Fruit fly (Drosophila melanogaster) whole organism, embryonic: ENCODE measurements around the gene CG13984.

ENCODE experiments used
- B-H1 ChIP-seq: fragments of 200-800 bp; sonication (Bioruptor generic); IDR thresholded peaks from 3 replicates; pipeline ENCODE4 v1.3.6; 2022; ENCODE audit warnings: missing biosample characterization, missing genetic modification characterization
- CG1024 ChIP-seq: fragments of 200-800 bp; sonication (Bioruptor generic); IDR thresholded peaks from 2 replicates; pipeline ENCODE4 v1.3.6; 2022; ENCODE audit warnings: missing biosample characterization, missing genetic modification characterization
- CG10431 ChIP-seq: fragments of 200-800 bp; sonication (Bioruptor generic); optimal IDR thresholded peaks from 3 replicates; lab custom pipeline; 2018; ENCODE audit warnings: missing biosample characterization, mild to moderate bottlenecking, missing genetic modification characterization
- CG12071 ChIP-seq: fragments of 200-800 bp; sonication (Bioruptor generic); optimal IDR thresholded peaks from 3 replicates; lab custom pipeline; 2018; ENCODE audit warnings: missing biosample characterization, mild to moderate bottlenecking, missing genetic modification characterization
- CG15696 ChIP-seq: fragments of 200-800 bp; sonication (Bioruptor generic); optimal IDR thresholded peaks from 2 replicates; lab custom pipeline; 2019; ENCODE audit warnings: missing biosample characterization, mild to moderate bottlenecking, missing genetic modification characterization, moderate library complexity
- CG17361 ChIP-seq: fragments of 200-800 bp; sonication (Bioruptor generic); IDR thresholded peaks from 3 replicates; pipeline ENCODE4 v1.3.6; 2022; ENCODE audit warnings: missing biosample characterization, missing genetic modification characterization
- CG2202 ChIP-seq: fragments of 200-800 bp; sonication (Bioruptor generic); optimal IDR thresholded peaks from 2 replicates; lab custom pipeline; 2018; ENCODE audit warnings: missing biosample characterization, mild to moderate bottlenecking, missing genetic modification characterization
- CG2712 ChIP-seq: fragments of 200-800 bp; optimal IDR thresholded peaks from 3 replicates; lab custom pipeline; 2019; ENCODE audit warnings: missing biosample characterization, mild to moderate bottlenecking, missing genetic modification characterization, moderate library complexity
- CG30431 ChIP-seq: fragments of 200-800 bp; sonication (Bioruptor generic); optimal IDR thresholded peaks from 2 replicates; lab custom pipeline; 2017; ENCODE audit warnings: missing biosample characterization, missing genetic modification characterization
- CG31441 ChIP-seq: fragments of 200-800 bp; sonication (Bioruptor generic); IDR thresholded peaks from 2 replicates; pipeline ENCODE4 v1.3.6; 2022; ENCODE audit warnings: missing biosample characterization, missing genetic modification characterization
- CG34376 ChIP-seq: fragments of 200-800 bp; sonication (Bioruptor generic); optimal IDR thresholded peaks from 2 replicates; lab custom pipeline; 2018; ENCODE audit warnings: missing biosample characterization, mild to moderate bottlenecking, missing genetic modification characterization
- CG4707 ChIP-seq: fragments of 200-800 bp; sonication (Bioruptor generic); optimal IDR thresholded peaks from 2 replicates; lab custom pipeline; 2018; ENCODE audit warnings: missing biosample characterization, mild to moderate bottlenecking, missing genetic modification characterization, moderate library complexity
- CG6254 ChIP-seq: fragments of 200-800 bp; sonication (Bioruptor generic); optimal IDR thresholded peaks from 3 replicates; lab custom pipeline; 2017; ENCODE audit warnings: mild to moderate bottlenecking, missing biosample characterization, missing genetic modification reagents, missing genetic modification characterization
- CG7963 ChIP-seq: fragments of 200-800 bp; sonication (Bioruptor generic); IDR thresholded peaks from 3 replicates; pipeline ENCODE4 v1.3.6; 2022; ENCODE audit warnings: missing biosample characterization, missing genetic modification characterization; ENCODE audit not compliant: partially characterized antibody
- CG8924 ChIP-seq: fragments of 200-800 bp; optimal IDR thresholded peaks from 3 replicates; lab custom pipeline; 2019; ENCODE audit warnings: missing biosample characterization, mild to moderate bottlenecking, missing genetic modification characterization, moderate library complexity
- CG9727 ChIP-seq: fragments of 200-800 bp; sonication (Bioruptor generic); optimal IDR thresholded peaks from 3 replicates; lab custom pipeline; 2017; ENCODE audit warnings: missing biosample characterization, mild to moderate bottlenecking, missing genetic modification characterization
- Ets97D ChIP-seq: fragments of 200-800 bp; sonication (Bioruptor generic); optimal IDR thresholded peaks from 3 replicates; lab custom pipeline; 2016; ENCODE audit warnings: missing biosample characterization, missing genetic modification characterization
- Fer2 ChIP-seq: fragments of 200-800 bp; sonication (Bioruptor generic); optimal IDR thresholded peaks from 2 replicates; lab custom pipeline; 2018; ENCODE audit warnings: missing biosample characterization, mild to moderate bottlenecking, missing genetic modification characterization, moderate library complexity
- Gsc ChIP-seq: fragments of 200-800 bp; sonication (Bioruptor generic); IDR thresholded peaks from 2 replicates; pipeline ENCODE4 v1.3.6; 2022; ENCODE audit warnings: missing biosample characterization, missing genetic modification characterization
- HLH3B ChIP-seq: fragments of 200-800 bp; sonication (Bioruptor generic); IDR thresholded peaks from 2 replicates; pipeline ENCODE4 v1.3.6; 2022; ENCODE audit warnings: missing biosample characterization, missing genetic modification characterization
- Hmx ChIP-seq: fragments of 200-800 bp; sonication (Bioruptor generic); optimal IDR thresholded peaks from 2 replicates; lab custom pipeline; 2016; ENCODE audit warnings: missing biosample characterization, missing genetic modification characterization
- Hr3 ChIP-seq: fragments of 200-800 bp; sonication (Bioruptor generic); optimal IDR thresholded peaks from 3 replicates; lab custom pipeline; 2016; ENCODE audit warnings: missing biosample characterization, missing genetic modification characterization
- Hr78 ChIP-seq, 2 experiments: fragments of 200-800 bp in 1 of 2; fragments of >200 bp in 1 of 2; sonication (Bioruptor generic) in 1 of 2; optimal IDR thresholded peaks; 2 replicates each; lab custom pipeline; 2017 to 2019; ENCODE audit warnings: missing biosample characterization in 2 of 2, missing genetic modification characterization in 2 of 2, mild to moderate bottlenecking in 1 of 2, moderate library complexity in 1 of 2
- NC2β ChIP-seq: fragments of 200-800 bp; sonication (Bioruptor generic); optimal IDR thresholded peaks from 2 replicates; lab custom pipeline; 2016; ENCODE audit warnings: missing biosample characterization, missing genetic modification characterization
- Nf-YB ChIP-seq: fragments of 200-800 bp; sonication (Bioruptor generic); optimal IDR thresholded peaks from 3 replicates; lab custom pipeline; 2019; ENCODE audit warnings: missing biosample characterization, mild to moderate bottlenecking, missing genetic modification characterization, moderate library complexity
- Opbp ChIP-seq: fragments of 200-800 bp; sonication (Bioruptor generic); IDR thresholded peaks from 3 replicates; pipeline ENCODE4 v1.3.6; 2022; ENCODE audit warnings: missing biosample characterization, missing genetic modification characterization; ENCODE audit not compliant: partially characterized antibody
- Rx ChIP-seq: fragments of 200-800 bp; sonication (Bioruptor generic); IDR thresholded peaks from 2 replicates; pipeline ENCODE4 v1.3.6; 2022; ENCODE audit warnings: missing biosample characterization, missing genetic modification characterization
- Sox100B ChIP-seq: fragments of 200-800 bp; sonication (Bioruptor generic); optimal IDR thresholded peaks from 3 replicates; lab custom pipeline; 2018; ENCODE audit warnings: missing biosample characterization, mild to moderate bottlenecking, missing genetic modification characterization
- Stat92E ChIP-seq, 3 experiments: fragments of >200 bp in 2 of 3; fragments of 200-800 bp in 1 of 3; sonication (Bioruptor generic) in 1 of 3; optimal IDR thresholded peaks; 2 replicates each; lab custom pipeline; 2017 to 2019; ENCODE audit warnings: missing biosample characterization in 3 of 3, missing genetic modification characterization in 3 of 3, mild to moderate bottlenecking in 1 of 3, moderate library complexity in 1 of 3
- abd-A ChIP-seq: fragments of 200-800 bp; sonication (Bioruptor generic); optimal IDR thresholded peaks from 3 replicates; lab custom pipeline; 2019; ENCODE audit warnings: missing biosample characterization, mild to moderate bottlenecking, missing genetic modification characterization, moderate library complexity
- bsh ChIP-seq, 2 experiments: fragments of 200-800 bp; sonication (Bioruptor generic); optimal IDR thresholded peaks; 2 replicates each; lab custom pipeline; 2017 to 2018; ENCODE audit warnings: mild to moderate bottlenecking in 2 of 2, missing biosample characterization in 2 of 2, missing genetic modification characterization in 2 of 2, moderate library complexity in 1 of 2
- chinmo ChIP-seq: fragments of 200-800 bp; sonication (Bioruptor generic); IDR thresholded peaks from 4 replicates; pipeline ENCODE4 v1.3.6; 2022; ENCODE audit warnings: missing biosample characterization, missing genetic modification characterization; ENCODE audit not compliant: partially characterized antibody
- corto ChIP-seq: fragments of 200-800 bp; sonication (Bioruptor generic); optimal IDR thresholded peaks from 2 replicates; lab custom pipeline; 2016; ENCODE audit warnings: missing biosample characterization, mild to moderate bottlenecking, missing genetic modification characterization, moderate library complexity
- croc ChIP-seq: fragments of 200-800 bp; sonication (Bioruptor generic); conservative IDR thresholded peaks from 3 replicates; pipeline ENCODE4 v1.3.6; 2022; ENCODE audit warnings: missing biosample characterization, missing genetic modification characterization
- dan ChIP-seq: fragments of 200-800 bp; sonication (Bioruptor generic); IDR thresholded peaks from 2 replicates; pipeline ENCODE4 v1.3.6; 2022; ENCODE audit warnings: missing biosample characterization, missing genetic modification characterization
- disco-r ChIP-seq: fragments of 200-800 bp; sonication (Bioruptor generic); optimal IDR thresholded peaks from 2 replicates; lab custom pipeline; 2016; ENCODE audit warnings: missing biosample characterization, missing genetic modification characterization
- dmrt11E ChIP-seq: fragments of 200-800 bp; sonication (Bioruptor generic); optimal IDR thresholded peaks from 3 replicates; lab custom pipeline; 2018; ENCODE audit warnings: missing biosample characterization, mild to moderate bottlenecking, missing genetic modification characterization, moderate library complexity
- emc ChIP-seq: fragments of 200-800 bp; sonication (Bioruptor generic); optimal IDR thresholded peaks from 2 replicates; lab custom pipeline; 2016; ENCODE audit warnings: missing biosample characterization, missing genetic modification characterization
- eve ChIP-seq, 2 experiments: fragments of >200 bp; optimal IDR thresholded peaks; 2 replicates each; lab custom pipeline; 2017; ENCODE audit warnings: missing biosample characterization in 2 of 2, missing genetic modification characterization in 2 of 2
- gcm ChIP-seq: fragments of 200-800 bp; sonication (Bioruptor generic); optimal IDR thresholded peaks from 2 replicates; lab custom pipeline; 2019; ENCODE audit warnings: missing biosample characterization, mild to moderate bottlenecking, missing genetic modification characterization, moderate library complexity
- h ChIP-seq: fragments of >200 bp; optimal IDR thresholded peaks from 2 replicates; lab custom pipeline; 2017
- lola ChIP-seq, 3 experiments: fragments of >200 bp in 2 of 3; fragments of 200-800 bp in 1 of 3; sonication (Bioruptor generic) in 1 of 3; optimal IDR thresholded peaks; 2 replicates each; lab custom pipeline; 2017 to 2019; ENCODE audit warnings: missing biosample characterization in 3 of 3, missing genetic modification characterization in 3 of 3, mild to moderate bottlenecking in 1 of 3, moderate library complexity in 1 of 3
- nmo ChIP-seq: fragments of 200-800 bp; sonication (Bioruptor generic); optimal IDR thresholded peaks from 2 replicates; lab custom pipeline; 2018; ENCODE audit warnings: missing biosample characterization, mild to moderate bottlenecking, missing genetic modification characterization, moderate library complexity
- pb ChIP-seq: fragments of 200-800 bp; sonication (Bioruptor generic); optimal IDR thresholded peaks from 3 replicates; lab custom pipeline; 2016; ENCODE audit warnings: missing biosample characterization, missing genetic modification characterization
- ssp ChIP-seq: fragments of 200-800 bp; sonication (Bioruptor generic); IDR thresholded peaks from 2 replicates; pipeline ENCODE4 v1.3.6; 2022; ENCODE audit warnings: missing biosample characterization, missing genetic modification characterization
- sug ChIP-seq: fragments of 200-800 bp; optimal IDR thresholded peaks from 2 replicates; lab custom pipeline; 2019; ENCODE audit warnings: missing biosample characterization, mild to moderate bottlenecking, missing genetic modification characterization, moderate library complexity
- tna ChIP-seq: fragments of 200-800 bp; sonication (Bioruptor generic); IDR thresholded peaks from 2 replicates; pipeline ENCODE4 v1.3.6; 2022; ENCODE audit warnings: missing biosample characterization, missing genetic modification characterization; ENCODE audit not compliant: partially characterized antibody
- wdn ChIP-seq: fragments of 200-800 bp; sonication (Bioruptor generic); IDR thresholded peaks from 2 replicates; pipeline ENCODE4 v1.3.6; 2022; ENCODE audit warnings: missing biosample characterization, missing genetic modification characterization
- wor ChIP-seq: fragments of 200-800 bp; sonication (Bioruptor generic); IDR thresholded peaks from 2 replicates; pipeline ENCODE4 v1.3.6; 2022; ENCODE audit warnings: missing biosample characterization, missing genetic modification characterization
- zfh1 ChIP-seq: fragments of 200-800 bp; sonication (Bioruptor generic); IDR thresholded peaks from 3 replicates; pipeline ENCODE4 v1.3.6; 2022; ENCODE audit warnings: missing biosample characterization, missing genetic modification characterization

The CG13984 gene

dm6 chr2L:6291605-6292004 lies 17.0 kb upstream of the CG13984 start (continued):
- TF ChIP-seq CG7963 (GFP tag; lab: Robert Waterston, UW) = no peak
- TF ChIP-seq Hr78 (GFP tag; optimal IDR thresholded peaks at IDR 0.05; lab: Kevin White, UChicago) = peak in 1 of 2 experiments; percentile 59
- TF ChIP-seq CG6254 (GFP tag; lab: Kevin White, UChicago) = peak; percentile 40
- no peak for TF ChIP-seq NC2β (GFP tag; lab: Kevin White, UChicago)
- no peak for TF ChIP-seq pb
- no peak for TF ChIP-seq ssp (GFP tag; lab: Robert Waterston, UW)
- peak in 1 of 3 experiments; percentile 46 for TF ChIP-seq lola (GFP tag; optimal IDR thresholded peaks at IDR 0.05; lab: Kevin White, UChicago)
- TF ChIP-seq CG10431 (GFP tag; lab: Kevin White, UChicago) = peak; percentile 59
- TF ChIP-seq Hr3 (GFP tag; lab: Kevin White, UChicago) = no peak
- no peak for TF ChIP-seq h (lab: Kevin White, UChicago)
- no peak for TF ChIP-seq HLH3B
- TF ChIP-seq emc (GFP tag; lab: Kevin White, UChicago) = no peak
- TF ChIP-seq CG8924 (tag; lab: Kevin White, UChicago) = peak; percentile 0
- no peak for TF ChIP-seq Hmx (GFP tag; lab: Kevin White, UChicago)
- TF ChIP-seq Sox100B (GFP tag; lab: Kevin White, UChicago) = peak; percentile 23
- peak in 1 of 2 experiments; percentile 30 for TF ChIP-seq bsh (GFP tag; optimal IDR thresholded peaks at IDR 0.05; lab: Kevin White, UChicago)
- no peak for TF ChIP-seq eve (GFP tag; optimal IDR thresholded peaks at IDR 0.05; lab: Kevin White, UChicago)
- no peak for TF ChIP-seq disco-r (GFP tag; lab: Kevin White, UChicago)
- peak; percentile 10 for TF ChIP-seq gcm
- TF ChIP-seq Ets97D (GFP tag; lab: Kevin White, UChicago) = no peak
- TF ChIP-seq dmrt11E (tag; lab: Kevin White, UChicago) = peak; percentile 42
- TF ChIP-seq abd-A (tag; lab: Kevin White, UChicago) = peak; percentile 61
- no peak for TF ChIP-seq dan
- TF ChIP-seq CG2202 (tag; lab: Kevin White, UChicago) = peak; percentile 30
- no peak for TF ChIP-seq zfh1 (GFP tag; lab: Robert Waterston, UW)
- TF ChIP-seq chinmo (GFP tag; lab: Robert Waterston, UW) = 0 out of 4 replicates have a peak, but pooled peaks have one; percentile 43
- peak; percentile 37 for TF ChIP-seq CG9727 (GFP tag; lab: Kevin White, UChicago)
- no peak for TF ChIP-seq wor (GFP tag; lab: Robert Waterston, UW)
- TF ChIP-seq CG30431 (GFP tag; lab: Kevin White, UChicago) = no peak
- no peak for TF ChIP-seq nmo (GFP tag; lab: Kevin White, UChicago)
- TF ChIP-seq CG17361 = 0 out of 3 replicates have a peak, but pooled peaks have one; percentile 21
- TF ChIP-seq Nf-YB (GFP tag; lab: Kevin White, UChicago) = peak; percentile 16
- TF ChIP-seq Fer2 (tag; lab: Kevin White, UChicago) = no peak
- no peak for TF ChIP-seq Opbp
- TF ChIP-seq croc (GFP tag; lab: Robert Waterston, UW) = no peak
- TF ChIP-seq CG34376 (GFP tag; lab: Kevin White, UChicago) = no peak
- TF ChIP-seq B-H1 = no peak
- TF ChIP-seq tna (GFP tag; lab: Robert Waterston, UW) = no peak
- TF ChIP-seq CG2712 (tag; lab: Kevin White, UChicago) = peak; percentile 23
- peak; percentile 68 for TF ChIP-seq sug (tag; lab: Kevin White, UChicago)
- TF ChIP-seq CG4707 = no peak
- TF ChIP-seq Rx (GFP tag; lab: Robert Waterston, UW) = no peak
- TF ChIP-seq CG15696 (tag; lab: Kevin White, UChicago) = peak; percentile 70
- TF ChIP-seq Gsc (GFP tag; lab: Robert Waterston, UW) = no peak
- no peak for TF ChIP-seq CG1024
- TF ChIP-seq Stat92E (GFP tag; optimal IDR thresholded peaks at IDR 0.05; lab: Kevin White, UChicago) = peak in 1 of 3 experiments; percentile 46
- peak; percentile 27; the same call in 1 of the 2 replicates for TF ChIP-seq CG31441 (GFP tag; lab: Robert Waterston, UW)
- TF ChIP-seq wdn (GFP tag; lab: Robert Waterston, UW) = no peak
- TF ChIP-seq CG12071 (GFP tag; lab: Kevin White, UChicago) = no peak
- no peak for TF ChIP-seq corto (GFP tag; lab: Kevin White, UChicago)
